Worm (Caenorhabditis elegans): ENCODE data around the gene nhr-255.

DNA sequence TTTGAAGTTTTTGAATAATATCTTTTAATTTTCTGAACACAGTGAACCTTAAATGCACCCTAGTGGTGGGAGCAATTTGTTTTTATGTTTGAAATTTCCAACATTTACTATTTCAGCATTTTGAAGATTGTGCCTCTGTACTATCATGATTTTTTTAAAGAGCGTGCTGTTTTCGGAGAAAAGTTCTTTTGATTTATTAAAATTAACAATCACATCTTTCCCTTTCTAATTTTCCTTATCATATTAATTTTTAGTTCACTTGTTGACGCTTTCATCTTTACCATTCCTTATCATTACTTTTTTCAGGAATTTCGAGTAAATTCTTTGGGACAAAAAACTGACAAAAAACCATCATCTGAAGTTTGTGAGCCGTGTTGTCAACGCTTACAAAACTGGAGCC is 34.5 kb upstream of the nhr-255 start, which contains the start of gene nhr-48:
- TF ChIP-seq snpc-4 (tag; optimal IDR thresholded peaks at IDR 0.05) (no peak), ces-1 (GFP tag; optimal IDR thresholded peaks at IDR 0.05) (no peak)

Measured in whole organism, L1 larva.